Fruit fly (Drosophila melanogaster): ENCODE results near the gene SmydA-4.
"Not testable (repeated sequence)": the region's sequence is repeated elsewhere in the genome, so short reads cannot be mapped to it uniquely, and the experiment has no call there.

SmydA-4 gene

dm6 chrX:11095276-11095675 is 50.7 kb downstream of the SmydA-4 start:
- TF ChIP-seq sug (tag; optimal IDR thresholded peaks at IDR 0.05) (peak; percentile 51), exex (tag; optimal IDR thresholded peaks at IDR 0.05) (peak; percentile 79), cwo (GFP tag; optimal IDR thresholded peaks at IDR 0.05) (peak; percentile 48), mirr (GFP tag; optimal IDR thresholded peaks at IDR 0.05) (peak; percentile 18), CG34376 (GFP tag; optimal IDR thresholded peaks at IDR 0.05) (peak; percentile 81), BEAF-32 (GFP tag; optimal IDR thresholded peaks at IDR 0.05) (no peak), wor (GFP tag; IDR thresholded peaks at IDR 0.05) (no peak), CG7963 (GFP tag; IDR thresholded peaks at IDR 0.05; ENCODE audit: partially characterized antibody) (no peak), tap (tag; optimal IDR thresholded peaks at IDR 0.05) (no peak), CG11695 (GFP tag; IDR thresholded peaks at IDR 0.05) (no peak), grn (GFP tag; optimal IDR thresholded peaks at IDR 0.05) (peak; percentile 30)

dm6 chrX:11095973-11096372 is 51.4 kb downstream of the SmydA-4 start, which contains the start of gene CG42249:
Gene CG42249, plus strand, starts transcription at chrX:11096273.
- TF ChIP-seq ATbp, CG4854, CG8388 (GFP tag; optimal IDR thresholded peaks at IDR 0.05): not testable (repeated sequence)
